Worm (Caenorhabditis elegans) whole organism, young adult: ENCODE measurements around the gene srh-174.
"Not testable (repeated sequence)": the region's sequence is repeated elsewhere in the genome, so short reads cannot be mapped to it uniquely, and the experiment has no call there.

Experiments used
- B0035.1 ChIP-seq: sonication (generic microtip); optimal IDR thresholded peaks from 2 replicates; lab custom pipeline; 2016; ENCODE audit warnings: missing genetic modification characterization, mild to moderate bottlenecking, missing compliant biosample characterization, missing genotype, missing genetic modification reagents
- B0261.1 ChIP-seq: sonication (generic microtip); optimal IDR thresholded peaks from 2 replicates; lab custom pipeline; 2016; ENCODE audit warnings: mild to moderate bottlenecking, missing genetic modification characterization, moderate library complexity, missing compliant biosample characterization
- C06A6.2 ChIP-seq: fragments of 200-800 bp; sonication (Bioruptor generic); conservative IDR thresholded peaks from 2 replicates; pipeline ENCODE4 v1.3.6; 2022; ENCODE audit warnings: missing genetic modification characterization, missing compliant biosample characterization
- D2030.7 ChIP-seq: fragments of 200-800 bp; sonication (Bioruptor generic); IDR thresholded peaks from 2 replicates; pipeline ENCODE4 v1.3.6; 2022; ENCODE audit warnings: missing genetic modification reagents, missing genetic modification characterization, missing compliant biosample characterization
- F37B4.10 ChIP-seq: fragments of 200-800 bp; sonication (Bioruptor generic); IDR thresholded peaks from 2 replicates; pipeline ENCODE4 v1.3.6; 2022; ENCODE audit warnings: missing genetic modification characterization, missing compliant biosample characterization
- F49E8.2 ChIP-seq: sonication (generic microtip); optimal IDR thresholded peaks from 3 replicates; lab custom pipeline; 2017; ENCODE audit warnings: missing genetic modification characterization, mild to moderate bottlenecking, missing compliant biosample characterization, antibody characterized with exemption, moderate library complexity; ENCODE audit not compliant: insufficient read depth
- F57A8.1 ChIP-seq: fragments of 200-800 bp; sonication (Bioruptor generic); optimal IDR thresholded peaks from 2 replicates; lab custom pipeline; 2018; ENCODE audit warnings: mild to moderate bottlenecking, missing genetic modification characterization, moderate library complexity, missing compliant biosample characterization
- K11D2.4 ChIP-seq: fragments of 200-800 bp; sonication (Bioruptor generic); IDR thresholded peaks from 2 replicates; pipeline ENCODE4 v1.3.6; 2022; ENCODE audit warnings: missing genetic modification reagents, missing genetic modification characterization, missing compliant biosample characterization
- K12H6.12 ChIP-seq: fragments of 200-800 bp; sonication (Bioruptor generic); optimal IDR thresholded peaks from 2 replicates; lab custom pipeline; 2018; ENCODE audit warnings: mild to moderate bottlenecking, missing genetic modification characterization, missing compliant biosample characterization
- T07F8.4 ChIP-seq: sonication (generic microtip); optimal IDR thresholded peaks from 2 replicates; lab custom pipeline; 2016; ENCODE audit warnings: mild to moderate bottlenecking, missing genetic modification characterization, moderate library complexity, missing compliant biosample characterization
- T26A5.8 ChIP-seq: sonication (generic microtip); optimal IDR thresholded peaks from 2 replicates; lab custom pipeline; 2016; ENCODE audit warnings: missing genetic modification characterization, missing compliant biosample characterization
- Y53F4B.3 ChIP-seq: fragments of 200-800 bp; sonication (Bioruptor generic); IDR thresholded peaks from 2 replicates; pipeline ENCODE4 v1.3.6; 2022; ENCODE audit warnings: missing genetic modification reagents, missing genetic modification characterization, missing compliant biosample characterization
- Y56A3A.18 ChIP-seq: fragments of 200-800 bp; sonication (Bioruptor generic); IDR thresholded peaks from 2 replicates; pipeline ENCODE4 v1.3.6; 2022; ENCODE audit warnings: missing genetic modification reagents, missing genetic modification characterization, missing compliant biosample characterization
- Y67H2A.10 ChIP-seq: fragments of 200-800 bp; sonication (Bioruptor generic); conservative IDR thresholded peaks from 2 replicates; pipeline ENCODE4 v1.3.6; 2022; ENCODE audit warnings: missing genetic modification reagents, missing genetic modification characterization, missing compliant biosample characterization
- Y95B8A.8 ChIP-seq: fragments of 200-800 bp; sonication (Bioruptor generic); IDR thresholded peaks from 2 replicates; pipeline ENCODE4 v1.3.6; 2022; ENCODE audit warnings: missing genetic modification reagents, missing genetic modification characterization, missing compliant biosample characterization
- atf-7 ChIP-seq: sonication (generic microtip); optimal IDR thresholded peaks from 2 replicates; lab custom pipeline; 2017; ENCODE audit warnings: mild to moderate bottlenecking, missing genetic modification characterization, missing compliant biosample characterization
- attf-3 ChIP-seq: fragments of 200-800 bp; sonication (Bioruptor generic); conservative IDR thresholded peaks from 2 replicates; pipeline ENCODE4 v1.3.6; 2022; ENCODE audit warnings: missing genetic modification reagents, missing genetic modification characterization, missing compliant biosample characterization
- ccch-3 ChIP-seq: fragments of 200-800 bp; sonication (Bioruptor generic); optimal IDR thresholded peaks from 2 replicates; lab custom pipeline; 2018; ENCODE audit warnings: mild to moderate bottlenecking, missing genetic modification characterization, missing compliant biosample characterization
- cebp-2 ChIP-seq: fragments of 200-800 bp; sonication (Bioruptor generic); IDR thresholded peaks from 2 replicates; pipeline ENCODE4 v1.3.6; 2022; ENCODE audit warnings: missing genetic modification characterization, missing compliant biosample characterization
- ceh-27 ChIP-seq: fragments of 200-800 bp; sonication (Bioruptor generic); optimal IDR thresholded peaks from 2 replicates; lab custom pipeline; 2018; ENCODE audit warnings: mild to moderate bottlenecking, missing genetic modification characterization, moderate library complexity, missing compliant biosample characterization
- ceh-40 ChIP-seq: fragments of 200-800 bp; sonication (Bioruptor generic); IDR thresholded peaks from 2 replicates; pipeline ENCODE4 v1.3.6; 2022; ENCODE audit warnings: missing genetic modification characterization, missing compliant biosample characterization
- efl-1 ChIP-seq: fragments of 150-350 bp; optimal IDR thresholded peaks from 2 replicates; lab custom pipeline; 2014; ENCODE audit warnings: missing biosample characterization, missing genetic modification reagents, missing genetic modification characterization
- ets-4 ChIP-seq: fragments of 200-800 bp; sonication (Bioruptor generic); optimal IDR thresholded peaks from 2 replicates; lab custom pipeline; 2018; ENCODE audit warnings: mild to moderate bottlenecking, missing genetic modification characterization, missing compliant biosample characterization
- fkh-3 ChIP-seq: sonication (generic microtip); optimal IDR thresholded peaks from 2 replicates; lab custom pipeline; 2016; ENCODE audit warnings: mild to moderate bottlenecking, missing genetic modification characterization, missing compliant biosample characterization
- hlh-12 ChIP-seq: sonication (generic microtip); optimal IDR thresholded peaks from 2 replicates; lab custom pipeline; 2016; ENCODE audit warnings: missing genetic modification characterization, missing compliant biosample characterization
- hmg-20 ChIP-seq: fragments of 200-800 bp; sonication (Bioruptor generic); IDR thresholded peaks from 2 replicates; pipeline ENCODE4 v1.3.6; 2022; ENCODE audit warnings: missing genetic modification reagents, missing genetic modification characterization, missing compliant biosample characterization
- hsf-1 ChIP-seq: fragments of 200-800 bp; sonication (Bioruptor generic); IDR thresholded peaks from 2 replicates; pipeline ENCODE4 v1.3.6; 2022; ENCODE audit warnings: missing genetic modification reagents, missing genetic modification characterization, missing compliant biosample characterization
- lag-1 ChIP-seq: fragments of 200-800 bp; sonication (Bioruptor generic); IDR thresholded peaks from 2 replicates; pipeline ENCODE4 v1.3.6; 2022; ENCODE audit warnings: missing genetic modification reagents, missing genetic modification characterization, missing compliant biosample characterization
- madf-6 ChIP-seq: fragments of 200-800 bp; sonication (Bioruptor generic); IDR thresholded peaks from 2 replicates; pipeline ENCODE4 v1.3.6; 2022; ENCODE audit warnings: missing genetic modification reagents, missing genetic modification characterization, missing compliant biosample characterization
- mxl-1 ChIP-seq: sonication (generic microtip); optimal IDR thresholded peaks from 2 replicates; lab custom pipeline; 2016; ENCODE audit warnings: missing genetic modification characterization, missing compliant biosample characterization
- nfya-1 ChIP-seq: sonication (generic microtip); optimal IDR thresholded peaks from 2 replicates; lab custom pipeline; 2017; ENCODE audit warnings: antibody characterized with exemption, missing compliant biosample characterization, missing genetic modification characterization, borderline replicate concordance; ENCODE audit not compliant: insufficient read depth
- nfyb-1 ChIP-seq: fragments of 200-800 bp; sonication (Bioruptor generic); IDR thresholded peaks from 2 replicates; pipeline ENCODE4 v1.3.6; 2022; ENCODE audit warnings: missing genetic modification reagents, missing genetic modification characterization, missing compliant biosample characterization
- nhr-120 ChIP-seq: fragments of 200-800 bp; sonication (Bioruptor generic); IDR thresholded peaks from 2 replicates; pipeline ENCODE4 v1.3.6; 2022; ENCODE audit warnings: missing genetic modification characterization, missing compliant biosample characterization
- nhr-90 ChIP-seq: sonication (generic microtip); optimal IDR thresholded peaks from 2 replicates; lab custom pipeline; 2016; ENCODE audit warnings: missing genotype, mild to moderate bottlenecking, missing genetic modification characterization, missing compliant biosample characterization
- pha-4 ChIP-seq: fragments of 150-350 bp; sonication (generic microtip); optimal IDR thresholded peaks from 2 replicates; lab custom pipeline; 2014; ENCODE audit warnings: missing biosample characterization, missing genetic modification reagents, missing genetic modification characterization
- rec-8 ChIP-seq, 2 experiments: sonication (generic microtip); optimal IDR thresholded peaks; 2 replicates each; lab custom pipeline; 2016; ENCODE audit warnings: mild to moderate bottlenecking in 2 of 2, missing genetic modification characterization in 2 of 2, missing genetic modification reagents in 2 of 2, missing genotype in 2 of 2, missing biosample characterization in 1 of 2, missing compliant biosample characterization in 1 of 2, moderate library complexity in 1 of 2
- sea-2 ChIP-seq: fragments of 200-800 bp; sonication (Bioruptor generic); IDR thresholded peaks from 2 replicates; pipeline ENCODE4 v1.3.6; 2022; ENCODE audit warnings: missing genetic modification characterization, missing compliant biosample characterization
- snpc-3.4 ChIP-seq: sonication (generic microtip); optimal IDR thresholded peaks from 2 replicates; lab custom pipeline; 2017; ENCODE audit warnings: missing genetic modification characterization, mild to moderate bottlenecking, missing compliant biosample characterization, antibody characterized with exemption, moderate library complexity, missing genotype, missing genetic modification reagents
- snpc-4 ChIP-seq, 5 experiments: fragments of 150-350 bp in 1 of 5; sonication (generic microtip) in 4 of 5; optimal IDR thresholded peaks; 2 replicates each; lab custom pipeline; 2014 to 2018; ENCODE audit warnings: missing genetic modification characterization in 5 of 5, missing biosample characterization in 3 of 5, antibody characterized with exemption in 2 of 5, mild to moderate bottlenecking in 2 of 5, missing compliant biosample characterization in 2 of 5, missing genotype in 2 of 5, moderate library complexity in 2 of 5, missing genetic modification reagents in 1 of 5
- tbp1 ChIP-seq: fragments of 200-800 bp; sonication (Bioruptor generic); optimal IDR thresholded peaks from 2 replicates; lab custom pipeline; 2018; ENCODE audit warnings: mild to moderate bottlenecking, missing genetic modification characterization, missing compliant biosample characterization
- zfh-2 ChIP-seq: fragments of 200-800 bp; sonication (Bioruptor generic); conservative IDR thresholded peaks from 2 replicates; pipeline ENCODE4 v1.3.6; 2022; ENCODE audit warnings: missing genetic modification reagents, missing genetic modification characterization, missing compliant biosample characterization
- ztf-28 ChIP-seq: fragments of 200-800 bp; sonication (Bioruptor generic); IDR thresholded peaks from 2 replicates; pipeline ENCODE4 v1.3.6; 2022; ENCODE audit warnings: missing genetic modification reagents, missing genetic modification characterization, missing compliant biosample characterization

Gene srh-174

ce11 chrV:17178457-17178856 is at the start of gene srh-174:
srh-174 (plus strand) TSS chrV:17178757.
- TF ChIP-seq nhr-120 (GFP tag; lab: Robert Waterston, UW) (no peak), atf-7 (tag; lab: Kevin White, UChicago) (no peak), D2030.7 (no peak), hmg-20 (GFP tag; lab: Robert Waterston, UW) (no peak), F37B4.10 (no peak), hlh-12 (tag; lab: Kevin White, UChicago) (no peak), T07F8.4 (tag; lab: Kevin White, UChicago) (no peak), Y56A3A.18 (GFP tag; lab: Robert Waterston, UW) (no peak), sea-2 (GFP tag; lab: Robert Waterston, UW) (no peak), ets-4 (GFP tag; lab: Kevin White, UChicago) (no peak), T26A5.8 (tag; lab: Kevin White, UChicago) (no peak), Y95B8A.8 (no peak), nfya-1 (tag; lab: Kevin White, UChicago) (no peak), fkh-3 (tag; lab: Kevin White, UChicago) (no peak), B0035.1 (tag; lab: Kevin White, UChicago) (no peak), F49E8.2 (tag; lab: Kevin White, UChicago) (no peak), F57A8.1 (GFP tag; lab: Kevin White, UChicago) (no peak), K12H6.12 (no peak), ccch-3 (GFP tag; lab: Kevin White, UChicago) (no peak)

- not testable (repeated sequence) for TF ChIP-seq snpc-4 (GFP tag; optimal IDR thresholded peaks at IDR 0.05; lab: Kevin White, UChicago)
- TF ChIP-seq snpc-4 (tag; optimal IDR thresholded peaks at IDR 0.05; lab: Kevin White, UChicago) (peak in 2 of 4 experiments; percentile 73 to 87), B0261.1 (tag; lab: Kevin White, UChicago) (peak; percentile 8), tbp1 (GFP tag; lab: Kevin White, UChicago) (peak; percentile 46)
These were observed 49.2 kb upstream of the srh-174 start for ce11 chrV:17129328-17129727.

ce11 chrV:17151292-17151691 is 27.3 kb upstream of the srh-174 start:
- TF ChIP-seq Y67H2A.10 (GFP tag; lab: Robert Waterston, UW), result no peak
- no peak for TF ChIP-seq lag-1
- no peak for TF ChIP-seq K11D2.4 (GFP tag; lab: Robert Waterston, UW)
- peak; percentile 53 for TF ChIP-seq zfh-2 (GFP tag; lab: Robert Waterston, UW)
- TF ChIP-seq madf-6 (GFP tag; lab: Robert Waterston, UW), result no peak
- TF ChIP-seq nfyb-1 (GFP tag; lab: Robert Waterston, UW), result no peak
- no peak for TF ChIP-seq efl-1 (GFP tag; lab: Kevin White, UChicago)
- no peak for TF ChIP-seq ceh-40
- no peak for TF ChIP-seq Y53F4B.3 (GFP tag; lab: Robert Waterston, UW)
- no peak for TF ChIP-seq Y95B8A.8
- TF ChIP-seq ceh-27 (GFP tag; lab: Kevin White, UChicago), result no peak
- 0 out of 2 replicates have a peak, but pooled peaks have one; percentile 19 for TF ChIP-seq cebp-2 (GFP tag; lab: Robert Waterston, UW)

DNA sequence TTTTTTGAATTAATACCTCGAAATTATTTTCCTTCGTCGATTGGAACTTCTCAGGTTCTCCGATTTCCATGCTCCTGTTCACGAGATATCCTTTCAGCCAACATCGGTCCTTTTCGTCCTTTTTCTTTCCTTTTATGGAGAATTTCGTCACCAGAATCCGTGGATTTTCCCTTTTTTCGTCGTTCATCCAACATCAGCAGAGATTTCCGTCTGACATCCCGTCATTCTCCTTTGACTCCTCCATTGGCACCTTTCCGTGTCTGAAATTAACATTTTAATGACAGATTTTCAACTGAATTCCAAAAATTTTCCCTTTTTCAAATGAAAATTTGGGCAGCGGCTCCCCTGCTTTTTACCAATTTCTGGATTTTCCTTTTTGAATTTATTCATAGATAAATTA is 23.6 kb upstream of the srh-174 start:
- TF ChIP-seq Y67H2A.10 (GFP tag; lab: Robert Waterston, UW) (no peak), pha-4 (no peak), nhr-90 (no peak), mxl-1 (tag; lab: Kevin White, UChicago) (no peak), ztf-28 (GFP tag; lab: Robert Waterston, UW) (no peak), snpc-3.4 (tag; lab: Kevin White, UChicago) (no peak), C06A6.2 (GFP tag; lab: Robert Waterston, UW) (no peak), rec-8 (tag; optimal IDR thresholded peaks at IDR 0.05; lab: Kevin White, UChicago) (no peak), hsf-1 (GFP tag; lab: Robert Waterston, UW) (no peak), attf-3 (GFP tag; lab: Robert Waterston, UW) (no peak)
